Worm (Caenorhabditis elegans) whole organism, L4/young adult: ENCODE data around the gene srw-84.

ENCODE experiments used
- W03F9.2 ChIP-seq: fragments of 150-350 bp; optimal IDR thresholded peaks from 2 replicates; lab custom pipeline; 2014; ENCODE audit warnings: missing biosample characterization, missing genetic modification characterization
- dao-5 ChIP-seq: sonication (generic microtip); optimal IDR thresholded peaks from 2 replicates; lab custom pipeline; 2016; ENCODE audit warnings: missing genotype, missing genetic modification characterization, moderate library complexity, missing compliant biosample characterization
- him-1 ChIP-seq: sonication (generic microtip); optimal IDR thresholded peaks from 2 replicates; lab custom pipeline; 2016; ENCODE audit warnings: missing genotype, missing genetic modification reagents, missing genetic modification characterization, missing compliant biosample characterization

srw-84 gene

DNA sequence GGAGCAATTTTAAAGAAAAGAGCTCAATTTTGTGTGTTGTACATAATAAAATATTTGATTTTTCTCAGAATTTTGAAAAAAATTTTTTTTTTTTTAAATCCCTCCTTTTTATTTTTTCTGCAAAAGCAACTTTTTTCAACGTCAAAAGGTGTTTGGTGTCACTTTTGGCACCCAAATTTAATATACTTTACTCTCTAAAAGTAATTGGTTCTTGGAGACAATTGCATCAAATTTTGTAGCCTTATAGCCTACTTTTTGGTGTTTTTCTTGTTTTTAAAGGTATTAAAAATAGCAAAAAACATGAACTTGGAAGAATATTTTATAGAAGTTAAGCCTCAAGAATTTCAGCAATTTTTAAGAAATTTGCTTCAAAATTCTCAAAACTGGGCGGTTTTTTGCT is at the start of gene srw-84:
srw-84 (plus strand) TSS at position 301 of the 400 bp plus-strand sequence.
- TF ChIP-seq W03F9.2 (tag; lab: Kevin White, UChicago) (no peak), dao-5 (no peak), him-1 (tag; lab: Kevin White, UChicago) (no peak)

DNA sequence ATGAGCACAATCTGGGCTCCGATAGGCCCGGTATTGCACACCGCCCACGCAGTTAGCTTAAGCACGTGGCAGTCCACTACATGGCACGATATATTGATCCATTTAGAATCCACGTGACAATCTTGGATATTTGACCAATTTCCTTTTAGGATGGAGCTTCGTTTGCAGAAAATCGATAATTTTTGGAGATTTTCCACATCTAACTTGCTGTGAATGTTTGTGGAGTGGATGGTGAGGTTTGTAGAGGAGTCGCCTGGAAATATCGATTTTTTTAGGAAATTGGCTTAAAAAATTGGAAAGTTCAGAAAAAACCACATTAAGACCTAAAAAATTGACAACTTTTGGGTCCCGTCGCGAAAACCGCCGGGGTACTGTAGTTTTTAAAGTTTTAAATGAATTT is 43.7 kb upstream of the srw-84 start:
- TF ChIP-seq W03F9.2 (tag; lab: Kevin White, UChicago) (no peak), dao-5 (no peak)

DNA sequence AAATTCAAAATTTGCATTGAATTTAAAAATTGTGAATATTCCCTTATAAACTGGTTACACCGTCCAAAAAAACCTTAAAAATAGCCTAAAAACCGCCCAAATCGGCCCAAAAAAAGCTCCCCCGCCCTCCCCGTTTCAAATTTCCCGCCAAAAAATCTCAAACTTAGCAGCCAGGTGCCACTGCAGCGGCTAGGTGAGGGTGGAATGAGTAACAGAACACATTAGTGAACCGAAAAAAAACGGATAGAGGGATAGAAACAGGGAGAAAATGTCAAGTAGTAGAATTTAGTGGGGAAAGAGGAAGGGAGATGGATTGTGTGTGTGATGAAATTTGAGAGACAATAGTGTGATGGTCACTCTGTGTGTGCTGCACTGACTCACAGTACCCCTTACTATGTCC is 29.1 kb upstream of the srw-84 start:
- TF ChIP-seq dao-5 (no peak), W03F9.2 (tag; lab: Kevin White, UChicago) (no peak), him-1 (tag; lab: Kevin White, UChicago) (no peak)

DNA sequence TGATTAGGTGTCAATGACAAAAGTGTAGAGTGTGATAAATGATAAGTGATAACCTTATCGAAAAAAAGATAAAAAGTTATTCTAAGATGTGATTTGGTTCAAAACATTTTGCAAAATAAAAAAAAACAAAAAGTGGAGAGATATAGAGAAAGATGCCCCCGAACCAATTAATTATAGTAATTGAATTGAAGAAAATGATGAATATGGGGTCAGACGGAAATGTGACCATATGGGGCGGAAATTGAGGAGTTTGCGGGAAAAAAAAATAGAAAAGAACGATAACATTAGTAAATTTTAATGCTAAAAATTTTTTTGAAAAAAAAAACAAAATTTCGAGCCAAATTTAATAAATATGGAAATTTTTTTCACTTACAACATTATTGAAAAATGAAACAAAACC is 26.6 kb upstream of the srw-84 start:
- TF ChIP-seq him-1 (tag; lab: Kevin White, UChicago) (no peak), dao-5 (no peak), W03F9.2 (tag; lab: Kevin White, UChicago) (no peak)

DNA sequence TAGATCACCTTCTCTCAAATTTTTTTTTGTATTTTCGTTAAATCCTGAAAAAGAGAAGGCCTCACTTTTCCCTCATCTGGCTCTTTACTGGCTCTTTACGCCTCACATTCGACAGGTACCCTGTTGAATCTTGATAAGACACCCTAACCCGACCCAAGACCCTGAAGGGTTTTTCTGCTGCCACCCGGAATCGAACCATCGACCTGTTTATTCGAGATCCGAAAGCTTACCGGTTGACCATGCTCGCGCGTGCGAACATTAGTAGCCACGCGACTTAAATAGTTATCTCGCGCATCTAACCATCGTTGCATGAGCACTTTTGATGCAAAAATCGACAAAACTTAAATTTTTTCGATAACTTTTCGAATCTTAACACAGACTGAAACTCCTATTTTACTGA is 25.8 kb upstream of the srw-84 start:
- TF ChIP-seq him-1 (tag; lab: Kevin White, UChicago) = no peak
- TF ChIP-seq dao-5 = no peak
- TF ChIP-seq W03F9.2 (tag; lab: Kevin White, UChicago) = no peak

DNA sequence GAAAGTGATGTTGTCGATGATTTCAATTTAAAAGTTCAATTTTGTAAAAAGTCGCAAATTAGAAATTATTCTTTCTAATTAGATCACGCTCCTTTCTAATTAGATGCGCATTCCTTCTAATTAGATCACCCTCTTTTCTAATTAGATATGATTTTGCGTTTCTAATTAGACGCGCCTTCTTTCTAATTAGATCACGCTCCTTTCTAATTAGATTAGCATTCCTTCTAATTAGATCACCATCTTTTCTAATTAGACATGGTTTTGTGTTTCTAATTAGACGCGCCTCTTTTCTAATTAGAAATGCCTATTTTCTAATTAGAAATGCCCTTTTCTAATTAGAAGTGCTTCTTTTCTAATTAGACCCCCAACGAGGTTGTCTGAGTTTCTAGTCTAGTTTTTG is 24.4 kb upstream of the srw-84 start:
- TF ChIP-seq dao-5 (no peak), him-1 (tag; lab: Kevin White, UChicago) (no peak), W03F9.2 (tag; lab: Kevin White, UChicago) (no peak)

DNA sequence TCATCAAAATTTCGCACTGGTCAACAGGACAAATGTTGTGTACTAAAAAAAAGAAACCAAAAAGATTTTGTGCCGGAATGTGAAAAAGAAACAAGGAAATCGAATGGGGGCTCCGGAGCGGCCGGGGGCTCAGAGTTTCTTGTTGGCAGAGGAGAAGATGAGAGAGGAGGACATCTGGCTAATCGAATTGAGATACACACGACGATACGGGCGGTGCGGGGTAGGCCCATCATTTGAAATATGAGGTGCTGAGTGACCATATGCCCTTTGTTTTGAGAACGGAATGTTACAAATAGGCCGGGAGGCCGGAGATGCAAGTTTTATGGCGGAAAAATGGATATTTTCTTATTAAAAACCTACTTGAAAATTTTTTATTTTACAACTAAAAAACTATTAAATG is 23.0 kb upstream of the srw-84 start:
- no peak for TF ChIP-seq dao-5
- no peak for TF ChIP-seq him-1 (tag; lab: Kevin White, UChicago)
- no peak for TF ChIP-seq W03F9.2 (tag; lab: Kevin White, UChicago)

DNA sequence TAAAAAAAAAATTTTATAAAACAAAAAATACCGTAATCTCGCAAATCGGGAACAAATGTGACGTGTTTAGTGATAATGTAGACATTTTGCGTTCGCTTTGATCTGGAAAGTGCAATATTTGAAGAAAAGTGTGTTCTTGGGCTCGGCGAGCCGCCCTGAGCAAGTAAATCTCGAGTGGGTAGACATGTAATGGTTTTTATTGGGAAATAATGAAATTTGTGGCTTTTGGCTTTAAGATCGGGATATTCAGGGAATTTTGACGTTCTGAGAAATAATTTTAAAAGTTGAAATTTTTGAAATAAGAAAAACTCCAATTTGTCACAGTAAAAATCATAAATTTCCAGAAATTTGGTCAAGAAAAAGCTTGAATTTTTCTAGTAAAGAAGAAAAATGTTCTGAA is 18.5 kb upstream of the srw-84 start, which contains the start of gene C14B4.2:
C14B4.2 (minus strand) TSS at position 101 of the 400 bp plus-strand sequence.
- TF ChIP-seq W03F9.2 (tag; lab: Kevin White, UChicago) (no peak), dao-5 (no peak), him-1 (tag; lab: Kevin White, UChicago) (no peak)

DNA sequence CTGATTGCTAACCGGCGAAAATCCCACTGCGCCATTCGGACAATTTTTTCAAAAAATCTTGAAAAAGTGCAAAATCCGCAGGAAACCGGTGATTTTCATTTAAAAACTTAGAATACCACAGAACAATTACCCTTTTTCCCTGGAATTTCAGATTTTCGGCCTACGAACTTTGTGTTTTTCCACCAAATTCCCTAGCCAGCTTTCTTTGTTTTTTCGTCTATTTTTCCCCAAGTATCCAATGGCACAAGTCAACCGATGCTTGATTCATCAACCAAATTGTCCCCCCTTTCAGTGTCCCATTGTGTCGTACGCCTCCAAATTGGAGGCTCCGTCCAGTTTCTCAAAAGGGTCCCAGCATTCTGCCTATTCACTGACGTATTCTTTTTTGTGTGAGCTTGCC is 10.9 kb upstream of the srw-84 start, which contains the start of gene Y43F8A.1:
Y43F8A.1 (plus strand) TSS at position 301 of the 400 bp plus-strand sequence.
- TF ChIP-seq W03F9.2 (tag; lab: Kevin White, UChicago) (no peak), dao-5 (no peak), him-1 (tag; lab: Kevin White, UChicago) (no peak)

DNA sequence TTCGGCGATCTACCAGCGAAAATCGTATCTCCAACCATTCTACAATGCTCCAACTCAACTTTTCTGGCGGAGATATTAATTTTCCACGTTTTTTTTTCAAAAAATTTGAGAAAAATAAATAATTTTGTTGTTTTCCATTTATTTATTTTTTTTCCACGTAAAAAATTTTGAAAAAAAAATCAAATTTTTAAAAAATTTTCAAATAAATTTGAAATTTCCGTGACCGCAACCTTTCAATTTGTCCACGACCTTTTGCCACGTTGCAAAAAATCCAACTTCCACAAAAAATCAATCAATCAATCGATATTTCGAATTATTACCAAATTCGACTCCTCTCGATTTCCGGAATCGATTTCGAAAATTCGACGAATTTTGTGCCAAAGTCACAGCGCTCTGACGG is 9.8 kb upstream of the srw-84 start, which contains the start of gene Y43F8A.2:
Y43F8A.2 (plus strand) TSS at position 301 of the 400 bp plus-strand sequence.
- no peak for TF ChIP-seq W03F9.2 (tag; lab: Kevin White, UChicago)
- no peak for TF ChIP-seq him-1 (tag; lab: Kevin White, UChicago)
- no peak for TF ChIP-seq dao-5

DNA sequence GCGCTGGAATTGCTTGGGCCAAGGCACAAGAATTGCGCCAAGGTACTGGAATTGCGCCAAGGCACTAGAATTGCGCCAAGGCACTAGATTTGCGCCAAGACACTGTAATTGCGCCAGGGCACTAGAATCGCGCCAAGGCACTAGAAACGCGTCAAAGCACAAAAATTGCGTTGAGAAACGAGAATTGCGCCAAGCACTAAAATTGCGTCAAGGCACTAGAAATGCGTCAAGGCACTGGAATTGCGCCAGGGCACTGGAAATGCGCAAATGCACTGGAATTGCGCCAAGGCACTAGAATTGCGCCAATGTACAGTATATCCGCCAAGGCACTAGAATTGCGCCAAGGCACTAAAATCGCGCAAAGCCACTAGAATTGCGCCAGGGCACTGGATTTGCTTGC is 9.3 kb upstream of the srw-84 start:
- TF ChIP-seq him-1 (tag; lab: Kevin White, UChicago) (no peak), W03F9.2 (tag; lab: Kevin White, UChicago) (no peak), dao-5 (no peak)

DNA sequence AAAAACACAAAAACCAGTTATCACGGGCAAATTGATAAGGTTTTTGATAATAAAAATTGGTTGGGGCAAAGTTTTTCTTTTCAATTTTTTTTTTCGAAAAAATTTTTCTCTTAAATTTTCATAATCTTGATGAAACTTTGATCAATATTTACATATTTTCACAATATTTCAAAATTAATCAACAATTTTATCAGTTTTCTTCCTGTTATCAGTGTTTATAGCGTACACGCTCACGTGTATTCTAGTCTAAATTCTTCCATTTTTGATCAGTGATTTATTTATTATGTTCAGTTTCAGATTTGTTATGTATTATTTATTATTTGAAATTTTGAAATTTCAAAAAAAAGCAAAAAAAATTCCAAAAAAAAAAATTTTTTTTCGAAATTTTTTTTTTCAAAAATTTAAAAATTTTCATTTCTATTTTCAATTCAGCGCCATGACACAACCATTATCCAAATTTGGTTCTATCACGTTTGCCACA is 4.0 kb upstream of the srw-84 start, which contains the start of gene nceh-1:
nceh-1 (plus strand) TSS at position 431 of the 481 bp plus-strand sequence.
- TF ChIP-seq dao-5 = no peak
- TF ChIP-seq W03F9.2 (tag; lab: Kevin White, UChicago) = no peak
- no peak for TF ChIP-seq him-1 (tag; lab: Kevin White, UChicago)

DNA sequence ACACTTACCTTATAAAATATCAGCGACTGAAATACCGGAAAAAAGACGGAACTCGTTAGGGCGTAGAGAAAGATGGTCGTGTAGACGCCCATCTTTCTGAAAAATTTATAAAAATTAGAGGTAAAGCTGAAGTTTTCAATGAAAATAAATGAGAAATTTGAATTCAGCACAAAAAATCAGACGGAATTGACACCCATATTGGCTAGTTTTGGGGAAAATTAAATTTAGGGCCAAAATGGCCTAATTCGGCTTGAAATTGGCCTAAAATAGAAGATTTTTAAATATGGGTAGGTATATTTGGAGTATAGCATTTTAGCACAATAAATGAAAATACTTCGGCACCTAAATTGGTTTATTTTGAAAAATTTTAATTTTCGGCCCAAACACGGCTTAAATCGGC is 9.0 kb downstream of the srw-84 start, which contains the start of gene slcr-46.2:
slcr-46.2 (minus strand) TSS at position 101 of the 400 bp plus-strand sequence.
- TF ChIP-seq W03F9.2 (tag; lab: Kevin White, UChicago) (no peak), dao-5 (no peak), him-1 (tag; lab: Kevin White, UChicago) (no peak)

DNA sequence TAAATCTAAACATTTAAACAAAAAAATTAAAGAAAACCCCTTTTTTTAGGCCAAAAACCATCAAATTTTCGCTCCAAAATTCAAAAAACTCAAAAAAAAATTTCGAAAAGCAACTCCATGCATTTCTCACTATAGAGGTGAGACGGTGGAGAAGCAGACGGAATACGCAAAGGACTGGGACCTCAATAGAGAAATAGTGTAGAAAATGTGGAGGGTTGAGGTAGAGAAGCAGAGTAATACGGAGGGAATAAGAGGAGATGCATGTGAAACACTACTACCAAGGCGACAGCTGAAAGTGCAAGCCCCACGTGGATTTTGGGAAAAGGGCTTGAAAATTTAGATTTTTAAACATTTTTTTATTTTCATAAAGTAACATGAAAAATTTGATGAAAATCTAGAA is 10.2 kb downstream of the srw-84 start:
- no peak for TF ChIP-seq dao-5
- TF ChIP-seq him-1 (tag; lab: Kevin White, UChicago) = no peak
- TF ChIP-seq W03F9.2 (tag; lab: Kevin White, UChicago) = no peak

DNA sequence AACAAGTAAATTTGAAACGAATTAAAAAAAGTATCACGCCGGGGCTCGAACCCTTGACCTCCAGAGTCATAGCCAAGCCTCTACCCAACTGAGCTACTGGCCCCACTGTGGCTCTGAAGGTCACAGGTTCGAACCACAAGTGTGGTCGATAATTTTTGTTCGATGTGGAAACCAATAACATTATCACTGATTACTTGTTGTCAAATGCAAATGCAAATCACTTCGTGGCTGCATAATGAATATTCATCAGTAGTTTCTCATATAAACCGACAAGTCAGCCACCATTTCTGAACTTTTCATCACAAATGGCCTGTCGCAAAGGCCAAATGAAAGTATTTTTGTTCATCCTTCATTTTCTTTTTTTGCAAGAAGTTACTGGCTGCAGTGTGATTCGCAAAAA is 13.7 kb downstream of the srw-84 start, which contains the start of gene C25F9.8:
C25F9.8 (plus strand) TSS at position 301 of the 400 bp plus-strand sequence.
- TF ChIP-seq him-1 (tag; lab: Kevin White, UChicago) = no peak
- TF ChIP-seq W03F9.2 (tag; lab: Kevin White, UChicago) = no peak
- no peak for TF ChIP-seq dao-5
